Fruit fly (Drosophila melanogaster): ENCODE data around the gene C3G.
A peak's percentile ranks its signal among the peaks of the same experiment; 100 is the strongest.

C3G gene

DNA sequence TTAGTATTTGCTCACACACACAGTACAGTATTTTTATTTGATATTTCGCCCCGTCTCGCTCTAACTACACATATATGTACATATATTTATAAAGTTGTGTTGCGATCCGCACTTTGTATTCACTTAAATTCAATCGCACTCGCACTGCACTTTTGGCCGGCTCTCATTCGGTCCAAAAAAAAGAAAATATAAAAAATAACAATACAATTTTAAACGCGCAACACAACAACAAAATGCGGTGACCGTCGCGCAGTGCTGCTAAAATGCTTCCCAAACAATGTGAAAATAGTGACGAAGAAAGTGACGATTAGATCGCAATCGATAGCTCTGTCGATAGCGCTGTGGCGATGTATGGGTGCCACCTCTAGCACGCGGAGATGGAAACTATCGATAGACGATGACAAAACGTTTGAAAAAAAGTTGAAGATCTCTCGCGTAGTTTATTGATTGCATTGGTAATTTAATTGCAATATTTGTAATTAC, at the start of gene C3G, which contains the start of gene pod1:
TSS of gene C3G (minus strand) at position 282 of the 483 bp plus-strand sequence.
TSS of gene pod1 (plus strand) at position 373 of the 483 bp plus-strand sequence.
- TF ChIP-seq sob (GFP tag; IDR thresholded peaks at IDR 0.05) (peak; percentile 28; the same call in 1 of the 2 replicates), CG10565 (GFP tag; optimal IDR thresholded peaks at IDR 0.05) (no peak), CG6175 (GFP tag; IDR thresholded peaks at IDR 0.05) (no peak), luna (GFP tag; optimal IDR thresholded peaks at IDR 0.05) (peak; percentile 16), CG13894 (tag; optimal IDR thresholded peaks at IDR 0.05) (peak; percentile 67), ewg (GFP tag; optimal IDR thresholded peaks at IDR 0.05) (peak; percentile 48), CG4360 (GFP tag; IDR thresholded peaks at IDR 0.05) (peak; percentile 57), Xbp1 (GFP tag; optimal IDR thresholded peaks at IDR 0.05) (peak; percentile 57), CG10543 (GFP tag; optimal IDR thresholded peaks at IDR 0.05) (peak; percentile 33), kay (GFP tag; optimal IDR thresholded peaks at IDR 0.05) (no peak), Hr3 (GFP tag; optimal IDR thresholded peaks at IDR 0.05) (no peak), CG11504 (tag; optimal IDR thresholded peaks at IDR 0.05) (peak; percentile 30), vfl (GFP tag; optimal IDR thresholded peaks at IDR 0.05) (peak; percentile 38), CoRest (tag; optimal IDR thresholded peaks at IDR 0.05) (peak; percentile 30), gcm2 (GFP tag; optimal IDR thresholded peaks at IDR 0.05) (no peak), HLH54F (GFP tag; optimal IDR thresholded peaks at IDR 0.05) (no peak), BEAF-32 (GFP tag; optimal IDR thresholded peaks at IDR 0.05) (peak; percentile 99), sisA (GFP tag; IDR thresholded peaks at IDR 0.05) (no peak), CG2120 (GFP tag; optimal IDR thresholded peaks at IDR 0.05) (peak; percentile 53), Optix (GFP tag; IDR thresholded peaks at IDR 0.05) (no peak), nmo (GFP tag; optimal IDR thresholded peaks at IDR 0.05) (peak; percentile 60), kah (GFP tag; optimal IDR thresholded peaks at IDR 0.05) (no peak), Mad (GFP tag; optimal IDR thresholded peaks at IDR 0.05) (peak; percentile 21), CG1792 (GFP tag; optimal IDR thresholded peaks at IDR 0.05) (peak; percentile 18), eyg (GFP tag; optimal IDR thresholded peaks at IDR 0.05) (no peak), lola (GFP tag; optimal IDR thresholded peaks at IDR 0.05) (no peak), amos (GFP tag; IDR thresholded peaks at IDR 0.05; ENCODE audit: partially characterized antibody) (peak; percentile 100), Vsx1 (GFP tag; optimal IDR thresholded peaks at IDR 0.05) (peak; percentile 16), Sry-β (GFP tag; optimal IDR thresholded peaks at IDR 0.05) (peak; percentile 26), Antp (GFP tag; optimal IDR thresholded peaks at IDR 0.05) (peak; percentile 50), CG2712 (tag; optimal IDR thresholded peaks at IDR 0.05) (peak; percentile 39), fu2 (GFP tag; optimal IDR thresholded peaks at IDR 0.05) (peak; percentile 31), CG1647 (GFP tag; optimal IDR thresholded peaks at IDR 0.05) (peak; percentile 39), exex (tag; optimal IDR thresholded peaks at IDR 0.05) (peak; percentile 6), hkb (optimal IDR thresholded peaks at IDR 0.05) (no peak), hkb (GFP tag; IDR thresholded peaks at IDR 0.05) (no peak), lilli (GFP tag; optimal IDR thresholded peaks at IDR 0.05) (peak; percentile 54), CG12299 (tag; optimal IDR thresholded peaks at IDR 0.05) (peak; percentile 39), CG9817 (tag; optimal IDR thresholded peaks at IDR 0.05) (peak; percentile 13), insv (GFP tag; optimal IDR thresholded peaks at IDR 0.05) (no peak), Drgx (GFP tag; IDR thresholded peaks at IDR 0.05) (no peak), cg (GFP tag; optimal IDR thresholded peaks at IDR 0.05) (peak; percentile 93), Asciz (GFP tag; optimal IDR thresholded peaks at IDR 0.05) (no peak), CG13287 (GFP tag; IDR thresholded peaks at IDR 0.05; ENCODE audit: partially characterized antibody) (peak; percentile 96), caup (GFP tag; optimal IDR thresholded peaks at IDR 0.05; ENCODE audit: severe bottlenecking) (peak; percentile 7), bowl (GFP tag; IDR thresholded peaks at IDR 0.05) (no peak), CG4282 (GFP tag; optimal IDR thresholded peaks at IDR 0.05) (no peak), CG16813 (GFP tag; IDR thresholded peaks at IDR 0.05; ENCODE audit: partially characterized antibody) (peak; percentile 99), her (GFP tag; optimal IDR thresholded peaks at IDR 0.05) (peak; percentile 41), CG4617 (GFP tag; optimal IDR thresholded peaks at IDR 0.05; ENCODE audit: borderline replicate concordance) (peak; percentile 92)

Data from whole organism, embryonic.